Worm (Caenorhabditis elegans) whole organism, early embryonic: Measurements from ENCODE around the gene ceh-84.

ENCODE experiments used
- B0310.2 ChIP-seq: sonication (generic microtip); optimal IDR thresholded peaks from 2 replicates; lab custom pipeline; 2016; ENCODE audit warnings: mild to moderate bottlenecking, missing genetic modification characterization, missing compliant biosample characterization
- F13C5.2 ChIP-seq: sonication (generic microtip); optimal IDR thresholded peaks from 2 replicates; lab custom pipeline; 2017; ENCODE audit warnings: mild to moderate bottlenecking, missing genetic modification characterization, inconsistent platforms, missing compliant biosample characterization
- ama-1 ChIP-seq: fragments of 150-350 bp; optimal IDR thresholded peaks from 2 replicates; lab custom pipeline; 2014
- ceh-13 ChIP-seq: fragments of 200-800 bp; sonication (Bioruptor generic); optimal IDR thresholded peaks from 2 replicates; lab custom pipeline; 2018; ENCODE audit warnings: mild to moderate bottlenecking, missing genetic modification characterization, missing compliant biosample characterization
- ceh-36 ChIP-seq: sonication (generic microtip); optimal IDR thresholded peaks from 2 replicates; lab custom pipeline; 2016; ENCODE audit warnings: missing genetic modification characterization, inconsistent platforms, missing compliant biosample characterization
- ets-7 ChIP-seq: sonication (generic microtip); optimal IDR thresholded peaks from 2 replicates; lab custom pipeline; 2016; ENCODE audit warnings: missing genotype, missing genetic modification characterization, missing compliant biosample characterization
- flt-1 ChIP-seq: fragments of 200-800 bp; sonication (Bioruptor generic); IDR thresholded peaks from 2 replicates; pipeline ENCODE4 v1.3.6; 2022; ENCODE audit warnings: missing genetic modification characterization, missing compliant biosample characterization
- hmbx-1 ChIP-seq: sonication (generic microtip); optimal IDR thresholded peaks from 2 replicates; lab custom pipeline; 2016; ENCODE audit warnings: mild to moderate bottlenecking, missing genetic modification characterization, missing compliant biosample characterization
- pes-1 ChIP-seq: fragments of 200-800 bp; sonication (Bioruptor generic); IDR thresholded peaks from 2 replicates; pipeline ENCODE4 v1.3.6; 2022; ENCODE audit warnings: missing genetic modification reagents, missing genetic modification characterization, missing compliant biosample characterization

- TF ChIP-seq hmbx-1 (tag; lab: Kevin White, UChicago) = no peak
- no peak for TF ChIP-seq ama-1 (lab: Kevin White, UChicago)
- TF ChIP-seq F13C5.2 = no peak
- no peak for TF ChIP-seq ceh-36 (tag; lab: Kevin White, UChicago)
- no peak for TF ChIP-seq ets-7
- TF ChIP-seq flt-1 (GFP tag; lab: Robert Waterston, UW) = no peak
- TF ChIP-seq ceh-13 (GFP tag; lab: Kevin White, UChicago) = no peak
- TF ChIP-seq B0310.2 (tag; lab: Kevin White, UChicago) = no peak
- no peak for TF ChIP-seq pes-1 (GFP tag; lab: Robert Waterston, UW)
These were observed 12.1 kb upstream of the ceh-84 start, which contains the start of gene F59H6.15 for ce11 chrII:2012698-2013097.
